Fruit fly (Drosophila melanogaster) whole organism, prepupa: ENCODE results near the gene M6.

Experiments used
- CG3032 ChIP-seq: fragments of 200-800 bp; optimal IDR thresholded peaks from 2 replicates; lab custom pipeline; 2019; ENCODE audit warnings: missing biosample characterization, mild to moderate bottlenecking, missing genetic modification characterization, moderate library complexity
- CG9139 ChIP-seq: fragments of 200-800 bp; sonication (Bioruptor generic); optimal IDR thresholded peaks from 3 replicates; lab custom pipeline; 2017; ENCODE audit warnings: missing biosample characterization, mild to moderate bottlenecking, missing genetic modification characterization
- Hr38 ChIP-seq: sonication (Bioruptor generic); optimal IDR thresholded peaks from 2 replicates; lab custom pipeline; 2016; ENCODE audit warnings: missing biosample characterization, missing genetic modification characterization
- OdsH ChIP-seq: fragments of 200-800 bp; sonication (Bioruptor generic); optimal IDR thresholded peaks from 3 replicates; lab custom pipeline; 2016; ENCODE audit warnings: missing biosample characterization, missing genetic modification characterization
- cyc ChIP-seq: fragments of 200-800 bp; sonication (Bioruptor generic); optimal IDR thresholded peaks from 3 replicates; lab custom pipeline; 2016; ENCODE audit warnings: missing biosample characterization, missing genetic modification characterization
- esn ChIP-seq: fragments of 200-800 bp; sonication (Bioruptor generic); optimal IDR thresholded peaks from 2 replicates; lab custom pipeline; 2016; ENCODE audit warnings: missing biosample characterization, mild to moderate bottlenecking, missing genetic modification characterization, moderate library complexity
- vri ChIP-seq: fragments of 200-800 bp; sonication (Bioruptor generic); optimal IDR thresholded peaks from 3 replicates; lab custom pipeline; 2016; ENCODE audit warnings: missing biosample characterization, mild to moderate bottlenecking, missing genetic modification characterization

- TF ChIP-seq cyc, result no peak
- no peak for TF ChIP-seq CG3032 (tag; lab: Kevin White, UChicago)
- TF ChIP-seq OdsH (GFP tag; lab: Kevin White, UChicago), result no peak
- TF ChIP-seq esn (GFP tag; lab: Kevin White, UChicago), result no peak
- no peak for TF ChIP-seq Hr38 (GFP tag; lab: Kevin White, UChicago)
- no peak for TF ChIP-seq CG9139 (GFP tag; lab: Kevin White, UChicago)
- no peak for TF ChIP-seq vri (GFP tag; lab: Kevin White, UChicago)
Measured at dm6 chr3L:21562081-21562480, 54.4 kb downstream of the M6 start, which contains the start of gene CapaR.
